Fruit fly (Drosophila melanogaster): ENCODE data around the gene Coprox.

The Coprox gene

dm6 chr2L:6919850-6920660 is 44.2 kb upstream of the Coprox start, which contains the start of gene x16 (continued):
- TF ChIP-seq CG7963 (GFP tag; IDR thresholded peaks at IDR 0.05; ENCODE audit: partially characterized antibody) (no peak), CG17829 (tag; optimal IDR thresholded peaks at IDR 0.05) (no peak), gem (tag; optimal IDR thresholded peaks at IDR 0.05) (peak; percentile 15), Hr78 (GFP tag; optimal IDR thresholded peaks at IDR 0.05) (no peak), CG30431 (GFP tag; optimal IDR thresholded peaks at IDR 0.05) (no peak), CG8281 (tag; optimal IDR thresholded peaks at IDR 0.05) (no peak), dmrt11E (tag; optimal IDR thresholded peaks at IDR 0.05) (no peak), NC2α (GFP tag; optimal IDR thresholded peaks at IDR 0.05) (no peak), CG3995 (GFP tag; optimal IDR thresholded peaks at IDR 0.05) (peak; percentile 56), Dp (GFP tag; optimal IDR thresholded peaks at IDR 0.05) (peak; percentile 51), fru (optimal IDR thresholded peaks at IDR 0.05) (no peak), ttk (GFP tag; IDR thresholded peaks at IDR 0.05) (no peak), CG9797 (GFP tag; optimal IDR thresholded peaks at IDR 0.05) (peak; percentile 77), ro (GFP tag; IDR thresholded peaks at IDR 0.05) (no peak), dpn (GFP tag; optimal IDR thresholded peaks at IDR 0.05) (no peak), Ets97D (GFP tag; optimal IDR thresholded peaks at IDR 0.05) (peak; percentile 35), Fer1 (GFP tag; optimal IDR thresholded peaks at IDR 0.05) (no peak), CG13424 (tag; optimal IDR thresholded peaks at IDR 0.05) (no peak), unc-4 (GFP tag; IDR thresholded peaks at IDR 0.05; ENCODE audit: partially characterized antibody) (no peak), h (optimal IDR thresholded peaks at IDR 0.05) (no peak), CG14710 (tag; optimal IDR thresholded peaks at IDR 0.05) (peak; percentile 50), CG14667 (GFP tag; IDR thresholded peaks at IDR 0.05) (no peak), GATAe (GFP tag; conservative IDR thresholded peaks at IDR 0.05) (no peak), mirr (GFP tag; optimal IDR thresholded peaks at IDR 0.05) (no peak), CG1529 (GFP tag; optimal IDR thresholded peaks at IDR 0.05) (no peak), Ets65A (GFP tag) (no peak), Deaf1 (tag; optimal IDR thresholded peaks at IDR 0.05) (no peak), Meics (GFP tag; optimal IDR thresholded peaks at IDR 0.05) (no peak), Fer2 (tag; optimal IDR thresholded peaks at IDR 0.05) (no peak), fu2 (GFP tag; optimal IDR thresholded peaks at IDR 0.05) (peak; percentile 8), BEAF-32 (GFP tag; optimal IDR thresholded peaks at IDR 0.05) (peak; percentile 37), pum (GFP tag; optimal IDR thresholded peaks at IDR 0.05) (no peak), hth (optimal IDR thresholded peaks at IDR 0.05) (no peak), Nf-YA (GFP tag; IDR thresholded peaks at IDR 0.05) (no peak), HLH4C (GFP tag; IDR thresholded peaks at IDR 0.05; ENCODE audit: partially characterized antibody) (no peak), onecut (GFP tag; IDR thresholded peaks at IDR 0.05) (peak; percentile 80), Ssrp (tag; optimal IDR thresholded peaks at IDR 0.05) (no peak), Sry-δ (GFP tag; optimal IDR thresholded peaks at IDR 0.05) (peak; percentile 5), Taf1 (GFP tag; IDR thresholded peaks at IDR 0.05) (no peak), CG34224 (GFP tag; IDR thresholded peaks at IDR 0.05; ENCODE audit: partially characterized antibody) (no peak), CG34422 (GFP tag; IDR thresholded peaks at IDR 0.05) (0 out of 3 replicates have a peak, but pooled peaks have one; percentile 12), Atf6 (GFP tag; IDR thresholded peaks at IDR 0.05) (no peak), Myb (GFP tag; optimal IDR thresholded peaks at IDR 0.05) (peak; percentile 68), CG1603 (tag; optimal IDR thresholded peaks at IDR 0.05) (no peak), Sox100B (GFP tag; optimal IDR thresholded peaks at IDR 0.05) (no peak), Hmr (GFP tag; optimal IDR thresholded peaks at IDR 0.05) (no peak), Bgb (GFP tag; IDR thresholded peaks at IDR 0.05; ENCODE audit: partially characterized antibody) (no peak), ac (GFP tag; optimal IDR thresholded peaks at IDR 0.05) (no peak), C15 (GFP tag; IDR thresholded peaks at IDR 0.05) (no peak), sna (GFP tag; IDR thresholded peaks at IDR 0.05; ENCODE audit: partially characterized antibody) (no peak)
